Worm (Caenorhabditis elegans): Measurements from ENCODE around the gene fbxb-92.
A peak's percentile ranks its signal among the peaks of the same experiment; 100 is the strongest.

The fbxb-92 gene

ce11 chrII:3753598-3753997 lies 6.3 kb upstream of the fbxb-92 start, which contains the start of gene rcd-1:
Gene rcd-1, plus strand, starts transcription at chrII:3753898.
- TF ChIP-seq mdl-1 (tag; optimal IDR thresholded peaks at IDR 0.05) (no peak), nhr-10 (tag; optimal IDR thresholded peaks at IDR 0.05) (no peak), zag-1 (tag; optimal IDR thresholded peaks at IDR 0.05) (no peak), nhr-11 (tag; optimal IDR thresholded peaks at IDR 0.05) (no peak), lin-13 (GFP tag; optimal IDR thresholded peaks at IDR 0.05) (no peak), nhr-237 (tag; optimal IDR thresholded peaks at IDR 0.05) (no peak)

ce11 chrII:3752184-3752583 lies 4.9 kb upstream of the fbxb-92 start, which contains the start of gene sdz-11:
Gene sdz-11, minus strand, starts transcription at chrII:3752284.
- TF ChIP-seq dmd-4 (tag; optimal IDR thresholded peaks at IDR 0.05) (no peak), mdl-1 (tag; optimal IDR thresholded peaks at IDR 0.05) (no peak)

DNA sequence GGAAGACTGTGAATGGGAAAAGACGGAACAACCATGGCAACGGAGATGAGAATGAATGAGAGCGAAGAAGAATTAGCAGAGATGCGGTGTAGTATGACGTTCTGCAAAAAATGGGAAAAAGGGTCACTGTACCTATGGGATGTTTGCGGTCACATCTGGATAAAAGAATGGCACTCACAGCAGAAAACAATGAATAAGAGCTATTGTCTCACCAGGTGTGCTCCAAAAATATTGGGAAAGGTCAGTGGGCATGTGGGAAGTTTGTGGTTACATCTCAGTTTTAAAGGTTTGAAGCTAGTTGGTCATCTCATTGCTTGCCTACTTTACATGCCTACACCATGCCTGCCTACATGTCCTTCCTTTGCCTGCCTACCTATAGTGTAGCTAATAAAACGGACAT lies 3.4 kb upstream of the fbxb-92 start, which contains the start of gene fbxb-91:
TSS of gene fbxb-91 (minus strand) at position 101 of the 400 bp plus-strand sequence.
- no peak for TF ChIP-seq unc-55 (GFP tag; optimal IDR thresholded peaks at IDR 0.05)
- no peak for TF ChIP-seq ztf-1 (GFP tag; conservative IDR thresholded peaks at IDR 0.05)
- no peak for TF ChIP-seq lin-11 (tag; optimal IDR thresholded peaks at IDR 0.05)
- TF ChIP-seq fos-1 (tag; optimal IDR thresholded peaks at IDR 0.05) = no peak

ce11 chrII:3748719-3749118 lies 1.4 kb upstream of the fbxb-92 start, which contains the start of gene fbxb-90:
Gene fbxb-90, minus strand, starts transcription at chrII:3748819.
- TF ChIP-seq sma-9 (GFP tag; optimal IDR thresholded peaks at IDR 0.05) (no peak), sma-9 (tag; optimal IDR thresholded peaks at IDR 0.05) (no peak), ZK546.5 (tag; optimal IDR thresholded peaks at IDR 0.05) (no peak), crh-2 (tag; optimal IDR thresholded peaks at IDR 0.05) (no peak), peb-1 (tag; optimal IDR thresholded peaks at IDR 0.05) (no peak), snpc-4 (tag; optimal IDR thresholded peaks at IDR 0.05) (no peak), lin-13 (GFP tag; optimal IDR thresholded peaks at IDR 0.05) (no peak), nhr-23 (tag; optimal IDR thresholded peaks at IDR 0.05) (no peak), egl-27 (tag; optimal IDR thresholded peaks at IDR 0.05) (no peak), nhr-21 (tag; optimal IDR thresholded peaks at IDR 0.05) (no peak), elt-3 (tag; optimal IDR thresholded peaks at IDR 0.05) (no peak), ztf-4 (tag; optimal IDR thresholded peaks at IDR 0.05) (no peak), nhr-11 (tag; optimal IDR thresholded peaks at IDR 0.05) (no peak)

ce11 chrII:3743684-3744200 lies 3.6 kb downstream of the fbxb-92 start, which contains the start of gene nta-1:
Gene nta-1, minus strand, starts transcription at chrII:3743814.
- no peak for TF ChIP-seq zag-1 (tag; optimal IDR thresholded peaks at IDR 0.05)
- TF ChIP-seq C34F6.9 (tag; optimal IDR thresholded peaks at IDR 0.05) = no peak
- TF ChIP-seq sma-9 (GFP tag; optimal IDR thresholded peaks at IDR 0.05) = peak; percentile 62
- no peak for TF ChIP-seq sma-9 (tag; optimal IDR thresholded peaks at IDR 0.05)
- no peak for TF ChIP-seq snpc-4 (tag; optimal IDR thresholded peaks at IDR 0.05)
- no peak for TF ChIP-seq ceh-16 (tag; optimal IDR thresholded peaks at IDR 0.05)

DNA sequence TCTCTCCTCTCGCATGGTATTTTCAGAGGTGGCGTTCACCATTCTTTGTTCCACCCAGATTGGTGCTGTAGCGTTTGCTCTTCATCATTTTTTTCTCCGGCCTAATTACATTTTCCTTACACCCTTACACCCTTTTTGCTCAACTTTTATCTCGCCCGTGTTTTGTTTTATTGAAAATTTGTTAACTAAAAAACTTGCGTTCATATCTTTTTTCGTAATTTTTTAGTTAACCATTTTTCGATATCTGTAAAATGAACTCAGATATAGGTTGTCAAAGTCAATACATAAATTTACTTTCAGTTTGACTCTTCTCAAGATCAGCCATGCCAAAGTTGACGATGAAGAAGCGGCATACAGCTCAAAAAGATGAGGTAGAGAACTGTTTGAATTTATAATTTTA lies 5.7 kb downstream of the fbxb-92 start, which contains the start of gene F12E12.1:
TSS of gene F12E12.1 (plus strand) at position 301 of the 400 bp plus-strand sequence.
- TF ChIP-seq ceh-16 (tag; optimal IDR thresholded peaks at IDR 0.05) = no peak
- no peak for TF ChIP-seq ztf-11 (tag; optimal IDR thresholded peaks at IDR 0.05)
- no peak for TF ChIP-seq zag-1 (tag; optimal IDR thresholded peaks at IDR 0.05)
- no peak for TF ChIP-seq lin-13 (GFP tag; optimal IDR thresholded peaks at IDR 0.05)
- TF ChIP-seq nhr-129 (tag; optimal IDR thresholded peaks at IDR 0.05) = no peak
- no peak for TF ChIP-seq ama-1 (optimal IDR thresholded peaks at IDR 0.05)
- no peak for TF ChIP-seq ceh-82 (tag; optimal IDR thresholded peaks at IDR 0.05)
- TF ChIP-seq peb-1 (tag; optimal IDR thresholded peaks at IDR 0.05) = no peak
- TF ChIP-seq mbf-1 (tag; optimal IDR thresholded peaks at IDR 0.05) = no peak
- TF ChIP-seq unc-55 (GFP tag; optimal IDR thresholded peaks at IDR 0.05) = no peak
- no peak for TF ChIP-seq elt-1 (tag; optimal IDR thresholded peaks at IDR 0.05)
- TF ChIP-seq lin-11 (tag; optimal IDR thresholded peaks at IDR 0.05) = no peak
- TF ChIP-seq nhr-23 (tag; optimal IDR thresholded peaks at IDR 0.05) = no peak
- TF ChIP-seq ZK546.5 (tag; optimal IDR thresholded peaks at IDR 0.05) = no peak
- TF ChIP-seq mdl-1 (tag; optimal IDR thresholded peaks at IDR 0.05) = no peak
- TF ChIP-seq ztf-4 (tag; optimal IDR thresholded peaks at IDR 0.05) = no peak
- no peak for TF ChIP-seq fos-1 (tag; optimal IDR thresholded peaks at IDR 0.05)

- TF ChIP-seq nhr-10 (tag; optimal IDR thresholded peaks at IDR 0.05) (no peak), nhr-77 (tag; optimal IDR thresholded peaks at IDR 0.05) (no peak), mbf-1 (tag; optimal IDR thresholded peaks at IDR 0.05) (no peak), ztf-1 (GFP tag; conservative IDR thresholded peaks at IDR 0.05) (no peak), lsy-2 (tag; optimal IDR thresholded peaks at IDR 0.05) (no peak), nhr-21 (tag; optimal IDR thresholded peaks at IDR 0.05) (no peak), nhr-6 (tag; optimal IDR thresholded peaks at IDR 0.05) (no peak)
These were observed 7.7 kb downstream of the fbxb-92 start, which contains the start of gene F12E12.2 for ce11 chrII:3739647-3740046. Gene F12E12.2, plus strand, starts transcription at chrII:3739947.

Data from whole organism, L2 larva.